Fruit fly (Drosophila melanogaster): ENCODE data around the gene Asciz.

DNA sequence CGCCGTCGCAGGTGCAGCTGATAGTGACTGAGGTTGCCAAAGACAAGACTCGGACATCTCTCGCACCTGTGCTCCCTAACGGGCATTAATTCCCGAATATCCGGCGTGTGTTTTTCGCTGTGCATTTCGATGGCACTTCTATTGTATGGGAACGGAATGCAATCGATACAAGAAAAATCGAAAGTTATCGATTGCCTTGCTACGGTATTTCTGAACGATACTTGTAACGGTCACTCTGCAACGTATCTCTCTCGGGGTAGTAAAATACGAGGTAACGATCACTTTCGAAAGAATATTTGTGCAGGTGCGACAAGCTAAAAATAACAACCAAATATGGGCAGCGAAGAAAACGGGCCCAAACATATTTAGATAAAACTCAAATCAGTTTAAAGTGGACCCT lies 1.1 kb downstream of the Asciz start, which contains the start of gene CG32280:
- TF ChIP-seq CG14711 (tag; optimal IDR thresholded peaks at IDR 0.05) = no peak
- no peak for TF ChIP-seq toe (GFP tag; optimal IDR thresholded peaks at IDR 0.05)
